Worm (Caenorhabditis elegans) whole organism, late embryonic: ENCODE results near the gene spl-1.

ENCODE experiments used
- K02D7.2 ChIP-seq: sonication (generic microtip); optimal IDR thresholded peaks from 2 replicates; lab custom pipeline; 2017; ENCODE audit warnings: mild to moderate bottlenecking, missing genetic modification characterization, missing compliant biosample characterization
- Y22D7AL.16 ChIP-seq: sonication (generic microtip); optimal IDR thresholded peaks from 2 replicates; lab custom pipeline; 2016; ENCODE audit warnings: missing genetic modification characterization, missing compliant biosample characterization
- ceh-14 ChIP-seq: sonication (generic microtip); optimal IDR thresholded peaks from 2 replicates; lab custom pipeline; 2016; ENCODE audit warnings: missing genotype, missing genetic modification characterization, missing compliant biosample characterization
- ceh-22 ChIP-seq: sonication (generic microtip); optimal IDR thresholded peaks from 2 replicates; lab custom pipeline; 2017; ENCODE audit warnings: missing biosample characterization, missing genetic modification characterization
- ceh-34 ChIP-seq: sonication (generic microtip); optimal IDR thresholded peaks from 2 replicates; lab custom pipeline; 2016; ENCODE audit warnings: mild to moderate bottlenecking, missing genetic modification characterization, missing compliant biosample characterization
- ceh-45 ChIP-seq: fragments of 200-800 bp; sonication (Bioruptor generic); IDR thresholded peaks from 2 replicates; pipeline ENCODE4 v1.3.6; 2022; ENCODE audit warnings: missing genetic modification reagents, missing genetic modification characterization, missing compliant biosample characterization
- ceh-48 ChIP-seq: sonication (generic microtip); optimal IDR thresholded peaks from 2 replicates; lab custom pipeline; 2016; ENCODE audit warnings: missing genetic modification characterization, inconsistent platforms, missing compliant biosample characterization
- dve-1 ChIP-seq: sonication (generic microtip); optimal IDR thresholded peaks from 2 replicates; lab custom pipeline; 2017; ENCODE audit warnings: antibody characterized with exemption, mild to moderate bottlenecking, missing genetic modification characterization, missing compliant biosample characterization
- elt-2 ChIP-seq: sonication (generic microtip); optimal IDR thresholded peaks from 2 replicates; lab custom pipeline; 2016; ENCODE audit warnings: missing genetic modification reagents, missing genetic modification characterization, missing compliant biosample characterization
- elt-4 ChIP-seq: sonication (generic microtip); optimal IDR thresholded peaks from 2 replicates; lab custom pipeline; 2016; ENCODE audit warnings: missing genetic modification characterization, missing compliant biosample characterization
- eyg-1 ChIP-seq: sonication (generic microtip); optimal IDR thresholded peaks from 2 replicates; lab custom pipeline; 2016; ENCODE audit warnings: missing genotype, missing genetic modification characterization, missing compliant biosample characterization
- hlh-15 ChIP-seq: sonication (generic microtip); optimal IDR thresholded peaks from 2 replicates; lab custom pipeline; 2016; ENCODE audit warnings: missing genetic modification characterization, missing compliant biosample characterization
- hlh-6 ChIP-seq: sonication (generic microtip); optimal IDR thresholded peaks from 2 replicates; lab custom pipeline; 2016; ENCODE audit warnings: missing genotype, missing genetic modification characterization, missing compliant biosample characterization
- nfya-1 ChIP-seq: sonication (generic microtip); optimal IDR thresholded peaks from 2 replicates; lab custom pipeline; 2017; ENCODE audit warnings: missing genetic modification characterization, mild to moderate bottlenecking, missing compliant biosample characterization, antibody characterized with exemption, moderate library complexity
- odd-2 ChIP-seq: sonication (generic microtip); optimal IDR thresholded peaks from 2 replicates; lab custom pipeline; 2017; ENCODE audit warnings: antibody characterized with exemption, mild to moderate bottlenecking, missing genetic modification characterization, missing compliant biosample characterization
- pag-3 ChIP-seq: sonication (generic microtip); optimal IDR thresholded peaks from 2 replicates; lab custom pipeline; 2016; ENCODE audit warnings: missing compliant biosample characterization, missing genetic modification characterization, borderline replicate concordance
- pat-9 ChIP-seq: fragments of 200-800 bp; sonication (Bioruptor generic); optimal IDR thresholded peaks from 2 replicates; lab custom pipeline; 2018; ENCODE audit warnings: mild to moderate bottlenecking, missing genetic modification characterization, moderate library complexity, missing compliant biosample characterization
- pax-1 ChIP-seq: fragments of 150-350 bp; optimal IDR thresholded peaks from 2 replicates; lab custom pipeline; 2014; ENCODE audit warnings: missing biosample characterization, missing genetic modification characterization
- pha-2 ChIP-seq: sonication (generic microtip); optimal IDR thresholded peaks from 2 replicates; lab custom pipeline; 2017; ENCODE audit warnings: mild to moderate bottlenecking, missing genetic modification characterization, missing compliant biosample characterization
- pha-4 ChIP-seq: fragments of 150-350 bp; optimal IDR thresholded peaks from 2 replicates; lab custom pipeline; 2018; ENCODE audit warnings: missing biosample characterization, missing genetic modification reagents, missing genetic modification characterization
- pqm-1 ChIP-seq: sonication (generic microtip); optimal IDR thresholded peaks from 2 replicates; lab custom pipeline; 2016; ENCODE audit warnings: missing genetic modification characterization, missing compliant biosample characterization
- pros-1 ChIP-seq: fragments of 150-350 bp; optimal IDR thresholded peaks from 2 replicates; lab custom pipeline; 2014; ENCODE audit warnings: missing biosample characterization, missing genetic modification reagents, missing genetic modification characterization
- ref-2 ChIP-seq: sonication (generic microtip); optimal IDR thresholded peaks from 2 replicates; lab custom pipeline; 2016; ENCODE audit warnings: missing genetic modification characterization, missing compliant biosample characterization
- rnt-1 ChIP-seq: sonication (generic microtip); optimal IDR thresholded peaks from 2 replicates; lab custom pipeline; 2016; ENCODE audit warnings: missing genetic modification characterization, missing compliant biosample characterization
- sdc-2 ChIP-seq: sonication (generic microtip); optimal IDR thresholded peaks from 2 replicates; lab custom pipeline; 2016; ENCODE audit warnings: missing genotype, missing genetic modification characterization, missing compliant biosample characterization
- sox-2 ChIP-seq: fragments of 200-800 bp; sonication (Bioruptor generic); IDR thresholded peaks from 2 replicates; pipeline ENCODE4 v1.3.6; 2022; ENCODE audit warnings: missing genetic modification reagents, missing genetic modification characterization, missing compliant biosample characterization
- tbx-2 ChIP-seq: sonication (generic microtip); optimal IDR thresholded peaks from 2 replicates; lab custom pipeline; 2016; ENCODE audit warnings: missing genetic modification characterization, missing compliant biosample characterization
- ttx-3 ChIP-seq: sonication (generic microtip); optimal IDR thresholded peaks from 2 replicates; lab custom pipeline; 2016; ENCODE audit warnings: missing genetic modification reagents, missing genetic modification characterization, missing compliant biosample characterization
- unc-86 ChIP-seq: sonication (generic microtip); optimal IDR thresholded peaks from 2 replicates; lab custom pipeline; 2016; ENCODE audit warnings: missing genetic modification characterization, missing compliant biosample characterization
- zip-5 ChIP-seq: sonication (generic microtip); optimal IDR thresholded peaks from 2 replicates; lab custom pipeline; 2016; ENCODE audit warnings: missing genetic modification characterization, missing compliant biosample characterization

Gene spl-1

ce11 chrIV:383135-383731 is at the start of gene spl-1:
Gene spl-1 (minus strand): TSS chrIV:383185.
- no peak for TF ChIP-seq ceh-45 (GFP tag; lab: Robert Waterston, UW)
- TF ChIP-seq ceh-34 (tag; lab: Kevin White, UChicago) = no peak
- TF ChIP-seq elt-2 (tag; lab: Kevin White, UChicago) = peak; percentile 49

- TF ChIP-seq zip-5 (tag; lab: Kevin White, UChicago) = no peak
- no peak for TF ChIP-seq elt-4
- no peak for TF ChIP-seq ceh-22 (tag; lab: Kevin White, UChicago)
- TF ChIP-seq pax-1 (tag; lab: Kevin White, UChicago) = no peak
- no peak for TF ChIP-seq eyg-1 (tag; lab: Kevin White, UChicago)
- TF ChIP-seq ref-2 (tag; lab: Kevin White, UChicago) = no peak
- no peak for TF ChIP-seq pha-4 (tag; lab: Kevin White, UChicago)
- no peak for TF ChIP-seq rnt-1 (tag; lab: Kevin White, UChicago)
- TF ChIP-seq odd-2 (tag; lab: Kevin White, UChicago) = no peak
These were observed 45.9 kb upstream of the spl-1 start, which contains the start of gene Y66H1A.5 for ce11 chrIV:428869-429268. Gene Y66H1A.5 (minus strand): TSS chrIV:429133.

- TF ChIP-seq hlh-15 (tag; lab: Kevin White, UChicago) (no peak), pat-9 (no peak), pag-3 (tag; lab: Kevin White, UChicago) (no peak), ceh-34 (tag; lab: Kevin White, UChicago) (no peak), unc-86 (tag; lab: Kevin White, UChicago) (no peak), ttx-3 (no peak)
These were observed 44.3 kb upstream of the spl-1 start for ce11 chrIV:427100-427908.

- TF ChIP-seq Y22D7AL.16 = no peak
- TF ChIP-seq sox-2 (GFP tag; lab: Robert Waterston, UW) = no peak
- no peak for TF ChIP-seq ceh-14 (tag; lab: Kevin White, UChicago)
- TF ChIP-seq pros-1 (tag; lab: Kevin White, UChicago) = no peak
- TF ChIP-seq hlh-6 = no peak
- TF ChIP-seq tbx-2 (tag; lab: Kevin White, UChicago) = no peak
- no peak for TF ChIP-seq sdc-2 (tag; lab: Kevin White, UChicago)
These were observed 43.6 kb upstream of the spl-1 start for ce11 chrIV:426597-426996.

DNA sequence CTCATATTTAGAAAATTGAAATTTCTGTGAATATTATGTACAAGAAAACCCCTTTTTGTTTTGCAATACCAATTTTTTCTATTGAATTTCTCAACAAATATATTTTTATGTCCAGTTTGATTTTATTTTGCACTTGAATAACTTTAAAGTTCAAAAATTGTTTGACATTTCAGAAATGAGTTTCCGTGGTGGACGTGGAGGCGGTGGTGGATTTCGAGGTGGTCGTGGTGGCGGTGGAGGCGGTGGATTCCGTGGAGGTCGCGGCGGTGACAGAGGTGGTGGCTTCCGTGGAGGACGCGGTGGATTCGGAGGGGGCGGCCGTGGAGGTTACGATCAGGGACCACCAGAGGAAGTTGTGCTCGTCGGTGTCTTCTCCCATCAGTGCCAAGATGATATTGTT is 43.0 kb upstream of the spl-1 start, which contains the start of gene garr-1:
Gene garr-1 (plus strand): TSS at position 174 of the 400 bp plus-strand sequence.
- TF ChIP-seq ceh-22 (tag; lab: Kevin White, UChicago) (no peak), pax-1 (tag; lab: Kevin White, UChicago) (no peak), nfya-1 (no peak)

DNA sequence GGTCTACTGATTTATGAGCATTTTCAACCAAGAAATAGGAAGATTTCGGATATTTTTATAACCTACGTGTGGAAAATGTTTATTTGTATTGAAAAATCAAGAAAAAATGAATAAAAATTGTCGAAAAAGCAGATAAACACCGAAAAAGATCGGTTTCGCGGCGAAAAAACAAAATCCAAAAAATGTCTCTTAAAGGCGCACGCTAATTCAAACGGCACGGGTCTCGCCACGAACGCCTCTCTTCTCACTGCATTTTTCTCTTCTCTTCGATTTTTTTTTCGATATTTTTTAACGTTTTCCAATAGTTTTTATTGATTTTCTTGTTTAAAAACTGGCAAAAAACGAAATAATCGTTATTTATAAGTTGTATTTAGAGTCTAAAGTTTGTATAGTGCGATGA is 42.6 kb upstream of the spl-1 start:
- TF ChIP-seq pha-2 (tag; lab: Kevin White, UChicago) = no peak
- no peak for TF ChIP-seq K02D7.2 (tag; lab: Kevin White, UChicago)
- peak; percentile 56 for TF ChIP-seq ceh-48 (tag; lab: Kevin White, UChicago)
- peak; percentile 11 for TF ChIP-seq nfya-1

DNA sequence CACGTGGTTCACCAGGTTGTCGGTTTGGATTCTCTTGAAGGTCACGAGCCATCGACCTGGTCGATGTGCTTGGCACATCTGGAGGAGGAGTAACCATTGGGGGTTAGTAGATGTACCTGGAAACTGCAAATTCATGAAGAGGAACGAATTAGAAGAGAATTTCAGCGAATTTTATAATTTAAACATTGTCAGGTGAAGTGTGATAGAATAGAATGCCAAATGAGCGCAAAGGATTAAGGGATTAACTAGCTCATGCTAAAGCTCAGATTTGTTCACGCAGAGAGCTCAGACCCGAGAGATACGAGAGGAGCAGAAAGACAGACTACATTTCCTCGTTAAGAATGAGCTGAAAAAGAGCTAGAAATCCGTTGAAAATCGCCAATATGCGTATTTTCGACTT is 42.1 kb upstream of the spl-1 start, which contains the start of gene daf-18:
Gene daf-18 (minus strand): TSS at position 126 of the 400 bp plus-strand sequence.
- TF ChIP-seq pqm-1 (tag; lab: Kevin White, UChicago) (no peak), dve-1 (peak; percentile 3)
